Worm (Caenorhabditis elegans): ENCODE measurements around the gene W03C9.2.
A peak's percentile ranks its signal among the peaks of the same experiment; 100 is the strongest.

The W03C9.2 gene

DNA sequence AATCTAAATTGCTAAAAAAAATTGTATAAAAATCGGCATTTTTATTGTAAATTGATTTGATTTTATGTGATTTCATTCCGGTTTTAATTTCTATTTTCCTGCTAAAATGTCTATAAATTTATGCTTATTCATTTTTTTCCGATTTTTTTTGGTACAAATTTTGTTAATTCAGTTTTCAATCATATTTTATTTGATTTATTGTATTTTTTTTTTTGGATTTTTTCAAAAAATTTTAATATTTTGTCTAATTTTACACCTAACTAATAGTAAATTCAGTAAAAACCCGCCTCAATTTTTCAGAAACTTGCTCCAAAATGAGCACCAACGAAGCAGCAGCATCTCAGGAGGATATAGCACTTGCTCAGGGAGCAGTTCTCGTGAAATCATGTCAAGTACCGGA lies 30.5 kb downstream of the W03C9.2 start, which contains the start of gene dhps-1:
TSS of gene dhps-1 (plus strand) at position 301 of the 400 bp plus-strand sequence.
- TF ChIP-seq klf-2 (GFP tag; conservative IDR thresholded peaks at IDR 0.05), result no peak
- TF ChIP-seq ref-1 (GFP tag; conservative IDR thresholded peaks at IDR 0.05), result no peak
- no peak for TF ChIP-seq cog-1 (tag; optimal IDR thresholded peaks at IDR 0.05)
- no peak for TF ChIP-seq med-1 (GFP tag; optimal IDR thresholded peaks at IDR 0.05; ENCODE audit: insufficient read depth)
- no peak for TF ChIP-seq tab-1 (GFP tag; IDR thresholded peaks at IDR 0.05)
- no peak for TF ChIP-seq T22C8.4 (GFP tag; IDR thresholded peaks at IDR 0.05)
- TF ChIP-seq flt-1 (GFP tag; IDR thresholded peaks at IDR 0.05), result no peak
- no peak for TF ChIP-seq ztf-23 (GFP tag; IDR thresholded peaks at IDR 0.05)
- no peak for TF ChIP-seq ztf-29 (GFP tag; IDR thresholded peaks at IDR 0.05)

DNA sequence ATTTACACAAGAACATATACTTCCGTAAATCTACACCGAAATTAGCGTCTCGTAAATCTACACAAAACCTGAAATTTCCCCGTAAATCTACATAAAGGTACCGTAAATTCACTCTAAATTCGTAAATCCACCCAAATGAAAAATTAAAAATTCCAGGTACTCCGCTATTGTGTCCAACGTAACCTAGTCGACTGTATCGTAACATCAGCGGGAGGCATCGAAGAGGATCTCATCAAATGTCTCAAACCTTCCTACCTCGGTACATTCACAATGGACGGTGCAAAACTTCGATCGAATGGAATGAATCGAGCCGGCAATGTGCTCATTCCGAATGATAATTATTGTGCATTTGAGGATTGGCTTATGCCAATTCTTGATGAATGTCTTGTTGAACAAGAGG lies 32.8 kb downstream of the W03C9.2 start:
- TF ChIP-seq ztf-23 (GFP tag; IDR thresholded peaks at IDR 0.05) (no peak), tab-1 (GFP tag; IDR thresholded peaks at IDR 0.05) (no peak), ztf-29 (GFP tag; IDR thresholded peaks at IDR 0.05) (no peak), T22C8.4 (GFP tag; IDR thresholded peaks at IDR 0.05) (no peak), cog-1 (tag; optimal IDR thresholded peaks at IDR 0.05) (no peak), flt-1 (GFP tag; IDR thresholded peaks at IDR 0.05) (no peak), med-1 (GFP tag; optimal IDR thresholded peaks at IDR 0.05; ENCODE audit: insufficient read depth) (no peak), ref-1 (GFP tag; conservative IDR thresholded peaks at IDR 0.05) (no peak), klf-2 (GFP tag; conservative IDR thresholded peaks at IDR 0.05) (no peak)

DNA sequence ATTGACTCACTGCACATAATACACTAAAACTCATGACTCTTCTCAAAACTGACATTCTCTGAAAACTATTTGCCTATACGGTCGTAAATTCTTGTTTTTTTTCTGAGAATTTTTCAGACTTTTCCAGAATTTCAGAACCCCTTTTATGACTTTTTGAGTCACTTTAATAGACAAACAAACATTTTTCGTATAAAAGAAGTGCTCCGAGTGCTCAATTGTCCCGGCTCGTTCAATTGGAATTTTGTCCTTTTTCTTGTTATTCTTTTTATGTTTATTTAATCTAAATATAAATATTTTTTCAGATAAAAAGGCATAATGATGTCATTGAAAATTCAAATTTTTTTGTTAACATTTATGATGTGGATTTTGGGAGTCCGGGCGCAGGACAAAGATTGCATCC lies 36.7 kb downstream of the W03C9.2 start, which contains the start of gene Y17G7B.23:
TSS of gene Y17G7B.23 (plus strand) at position 301 of the 400 bp plus-strand sequence.
- no peak for TF ChIP-seq T22C8.4 (GFP tag; IDR thresholded peaks at IDR 0.05)
- no peak for TF ChIP-seq tab-1 (GFP tag; IDR thresholded peaks at IDR 0.05)
- TF ChIP-seq ztf-29 (GFP tag; IDR thresholded peaks at IDR 0.05), result no peak
- TF ChIP-seq med-1 (GFP tag; optimal IDR thresholded peaks at IDR 0.05; ENCODE audit: insufficient read depth), result no peak
- TF ChIP-seq flt-1 (GFP tag; IDR thresholded peaks at IDR 0.05), result no peak
- no peak for TF ChIP-seq ztf-23 (GFP tag; IDR thresholded peaks at IDR 0.05)
- TF ChIP-seq klf-2 (GFP tag; conservative IDR thresholded peaks at IDR 0.05), result no peak
- TF ChIP-seq ref-1 (GFP tag; conservative IDR thresholded peaks at IDR 0.05), result no peak
- TF ChIP-seq cog-1 (tag; optimal IDR thresholded peaks at IDR 0.05), result no peak

DNA sequence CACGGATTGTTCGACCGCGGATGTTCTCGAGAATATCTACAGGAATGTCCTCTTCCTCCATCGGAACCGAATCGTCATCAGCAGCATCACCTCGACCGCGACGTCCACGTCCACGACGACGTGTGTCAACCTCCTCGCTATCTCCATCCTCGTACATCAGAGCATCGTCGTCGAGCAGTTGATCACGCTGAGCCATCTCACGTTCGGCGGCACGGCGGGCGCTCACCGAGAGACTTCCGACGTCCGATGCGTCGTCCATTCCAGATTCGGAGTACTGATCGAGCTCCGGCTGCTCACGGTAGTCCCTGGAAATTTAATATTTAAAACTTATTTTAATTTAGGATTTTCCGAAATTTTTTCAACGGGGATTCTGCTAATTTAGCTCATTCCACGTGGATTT lies 43.8 kb downstream of the W03C9.2 start:
- TF ChIP-seq tab-1 (GFP tag; IDR thresholded peaks at IDR 0.05) (no peak), klf-2 (GFP tag; conservative IDR thresholded peaks at IDR 0.05) (no peak), ztf-29 (GFP tag; IDR thresholded peaks at IDR 0.05) (no peak), ref-1 (GFP tag; conservative IDR thresholded peaks at IDR 0.05) (no peak), cog-1 (tag; optimal IDR thresholded peaks at IDR 0.05) (no peak), ztf-23 (GFP tag; IDR thresholded peaks at IDR 0.05) (no peak), med-1 (GFP tag; optimal IDR thresholded peaks at IDR 0.05; ENCODE audit: insufficient read depth) (no peak), flt-1 (GFP tag; IDR thresholded peaks at IDR 0.05) (no peak), T22C8.4 (GFP tag; IDR thresholded peaks at IDR 0.05) (no peak)

DNA sequence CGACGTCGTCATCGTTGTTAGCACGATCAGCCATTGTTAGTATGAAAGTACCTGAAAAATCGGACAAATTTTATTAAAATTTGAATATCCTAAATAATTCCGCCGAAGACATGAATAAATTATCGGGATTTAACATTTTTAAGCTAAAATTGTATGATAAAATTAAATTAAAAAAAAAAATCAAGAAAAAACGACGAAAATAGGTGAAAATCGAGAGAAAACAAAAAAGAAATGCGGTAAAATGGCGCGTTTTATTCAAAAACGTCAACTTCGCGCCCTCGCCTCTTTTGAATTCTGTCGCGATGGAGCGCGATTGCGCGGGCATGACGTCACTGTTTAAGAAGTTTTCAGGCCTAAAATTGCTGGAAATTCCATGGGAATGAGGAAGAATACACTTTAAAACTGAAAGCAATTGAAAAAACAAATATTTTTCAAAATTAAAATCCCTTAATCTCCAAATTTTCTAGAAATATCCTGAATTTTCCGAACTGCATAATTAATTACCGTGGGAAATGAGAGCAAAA lies 44.5 kb downstream of the W03C9.2 start, which contains the start of gene mcm-2:
TSS of gene mcm-2 (minus strand) at position 51 of the 524 bp plus-strand sequence.
- TF ChIP-seq med-1 (GFP tag; optimal IDR thresholded peaks at IDR 0.05; ENCODE audit: insufficient read depth), result no peak
- no peak for TF ChIP-seq flt-1 (GFP tag; IDR thresholded peaks at IDR 0.05)
- no peak for TF ChIP-seq T22C8.4 (GFP tag; IDR thresholded peaks at IDR 0.05)
- TF ChIP-seq klf-2 (GFP tag; conservative IDR thresholded peaks at IDR 0.05), result no peak
- TF ChIP-seq cog-1 (tag; optimal IDR thresholded peaks at IDR 0.05), result no peak
- TF ChIP-seq ref-1 (GFP tag; conservative IDR thresholded peaks at IDR 0.05), result no peak
- TF ChIP-seq tab-1 (GFP tag; IDR thresholded peaks at IDR 0.05), result no peak
- 0 out of 2 replicates have a peak, but pooled peaks have one; percentile 25 for TF ChIP-seq ztf-23 (GFP tag; IDR thresholded peaks at IDR 0.05)

DNA sequence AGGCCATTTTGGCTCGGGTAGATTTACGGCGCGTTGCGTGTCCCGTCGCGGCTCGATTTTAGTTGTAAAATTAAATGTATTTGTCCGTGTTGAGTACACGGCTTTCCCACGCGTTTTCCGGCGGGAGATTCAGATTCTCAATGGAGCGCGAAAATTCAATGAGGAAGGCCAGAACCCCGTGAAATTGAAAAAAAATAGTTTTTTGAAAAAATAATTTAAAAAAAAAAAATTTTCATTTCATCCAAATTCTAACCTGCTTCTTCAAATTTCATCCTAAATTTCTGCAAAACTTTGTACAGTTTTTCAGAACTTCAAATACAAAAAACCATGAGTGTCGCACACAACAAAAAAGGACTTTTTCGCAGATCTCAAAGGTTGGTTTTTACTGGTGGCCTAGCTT lies 46.6 kb downstream of the W03C9.2 start, which contains the start of gene glb-29:
TSS of gene glb-29 (plus strand) at position 301 of the 400 bp plus-strand sequence.
- TF ChIP-seq med-1 (GFP tag; optimal IDR thresholded peaks at IDR 0.05; ENCODE audit: insufficient read depth) (no peak), T22C8.4 (GFP tag; IDR thresholded peaks at IDR 0.05) (no peak), ztf-23 (GFP tag; IDR thresholded peaks at IDR 0.05) (no peak), cog-1 (tag; optimal IDR thresholded peaks at IDR 0.05) (no peak), tab-1 (GFP tag; IDR thresholded peaks at IDR 0.05) (no peak), ref-1 (GFP tag; conservative IDR thresholded peaks at IDR 0.05) (no peak), ztf-29 (GFP tag; IDR thresholded peaks at IDR 0.05) (no peak), klf-2 (GFP tag; conservative IDR thresholded peaks at IDR 0.05) (no peak), flt-1 (GFP tag; IDR thresholded peaks at IDR 0.05) (no peak)

Measured in whole organism, midembryonic.